Worm (Caenorhabditis elegans) whole organism, young adult: ENCODE results near the gene Y41C4A.18.

Experiments used
- T07F8.4 ChIP-seq: sonication (generic microtip); optimal IDR thresholded peaks from 2 replicates; lab custom pipeline; 2016; ENCODE audit warnings: mild to moderate bottlenecking, missing genetic modification characterization, moderate library complexity, missing compliant biosample characterization
- ama-1 ChIP-seq, 3 experiments: fragments of 150-350 bp in 1 of 3; sonication (generic microtip) in 2 of 3; optimal IDR thresholded peaks; 2 replicates each; lab custom pipeline; 2014 to 2018; ENCODE audit warnings: missing biosample characterization in 2 of 3, missing genetic modification characterization in 2 of 3, missing genetic modification reagents in 2 of 3
- ccch-3 ChIP-seq: fragments of 200-800 bp; sonication (Bioruptor generic); optimal IDR thresholded peaks from 2 replicates; lab custom pipeline; 2018; ENCODE audit warnings: mild to moderate bottlenecking, missing genetic modification characterization, missing compliant biosample characterization
- dpl-1 ChIP-seq: fragments of 150-350 bp; optimal IDR thresholded peaks from 2 replicates; lab custom pipeline; 2014; ENCODE audit warnings: missing biosample characterization, missing genetic modification reagents, missing genetic modification characterization
- lsl-1 ChIP-seq: fragments of 200-800 bp; sonication (Bioruptor generic); optimal IDR thresholded peaks from 2 replicates; lab custom pipeline; 2018; ENCODE audit warnings: mild to moderate bottlenecking, missing genetic modification characterization, moderate library complexity, missing compliant biosample characterization
- lsy-27 ChIP-seq: sonication (generic microtip); optimal IDR thresholded peaks from 2 replicates; lab custom pipeline; 2017; ENCODE audit warnings: missing genetic modification characterization, mild to moderate bottlenecking, missing compliant biosample characterization, antibody characterized with exemption, missing genotype, borderline replicate concordance; ENCODE audit not compliant: insufficient read depth
- mes-4 ChIP-seq: sonication (generic microtip); optimal IDR thresholded peaks from 2 replicates; lab custom pipeline; 2016; ENCODE audit warnings: missing genotype, missing genetic modification characterization, missing compliant biosample characterization
- nhr-27 ChIP-seq: fragments of 200-800 bp; sonication (Bioruptor generic); optimal IDR thresholded peaks from 2 replicates; lab custom pipeline; 2018; ENCODE audit warnings: mild to moderate bottlenecking, missing genetic modification characterization, moderate library complexity, missing compliant biosample characterization

DNA sequence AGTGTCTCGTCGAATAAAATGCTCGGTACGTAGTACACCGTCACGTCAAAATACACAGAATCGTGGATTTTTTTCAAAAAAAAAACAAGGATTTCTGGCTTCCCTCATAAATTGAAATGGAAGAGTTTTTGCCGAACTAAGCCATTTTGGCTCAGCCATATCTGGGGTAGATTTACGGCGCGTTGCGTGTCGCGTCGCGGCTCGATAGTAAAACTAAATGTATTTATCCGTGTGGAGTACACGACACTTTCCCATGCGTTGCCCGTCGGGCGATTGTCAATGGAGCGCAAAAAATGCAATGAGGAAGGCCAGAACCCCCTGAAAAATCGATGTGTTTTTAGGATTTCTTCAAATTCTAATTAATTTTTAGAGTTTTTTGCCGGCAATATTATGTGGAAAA is 19.8 kb downstream of the Y41C4A.18 start:
- TF ChIP-seq lsy-27 (tag; lab: Kevin White, UChicago) (no peak), nhr-27 (no peak), mes-4 (tag; lab: Kevin White, UChicago) (no peak), ama-1 (optimal IDR thresholded peaks at IDR 0.05; lab: Kevin White, UChicago) (no peak), ama-1 (GFP tag; optimal IDR thresholded peaks at IDR 0.05; lab: Kevin White, UChicago) (no peak), ccch-3 (GFP tag; lab: Kevin White, UChicago) (no peak), T07F8.4 (tag; lab: Kevin White, UChicago) (no peak), dpl-1 (no peak), lsl-1 (GFP tag; lab: Kevin White, UChicago) (no peak)
